Worm (Caenorhabditis elegans) whole organism, L1 larva: ENCODE data around the gene sre-4.
"Not testable (repeated sequence)": the region's sequence is repeated elsewhere in the genome, so short reads cannot be mapped to it uniquely, and the experiment has no call there.

Experiments
- C04F5.9 ChIP-seq: sonication (generic microtip); optimal IDR thresholded peaks from 2 replicates; lab custom pipeline; 2016; ENCODE audit warnings: missing genetic modification characterization, missing compliant biosample characterization
- C34B4.2 ChIP-seq: sonication (generic microtip); optimal IDR thresholded peaks from 2 replicates; lab custom pipeline; 2017; ENCODE audit warnings: mild to moderate bottlenecking, missing genetic modification characterization, missing compliant biosample characterization
- aly-2 ChIP-seq: fragments of 150-350 bp; optimal IDR thresholded peaks from 2 replicates; lab custom pipeline; 2014; ENCODE audit warnings: missing biosample characterization, missing genetic modification characterization
- blmp-1 ChIP-seq: fragments of 150-350 bp; optimal IDR thresholded peaks from 2 replicates; lab custom pipeline; 2014; ENCODE audit warnings: missing biosample characterization, missing genetic modification characterization
- ceh-63 ChIP-seq: fragments of 200-800 bp; sonication (Bioruptor generic); optimal IDR thresholded peaks from 2 replicates; lab custom pipeline; 2018; ENCODE audit warnings: mild to moderate bottlenecking, missing genetic modification characterization, missing compliant biosample characterization
- ceh-90 ChIP-seq: sonication (generic microtip); optimal IDR thresholded peaks from 2 replicates; lab custom pipeline; 2016; ENCODE audit warnings: missing genetic modification characterization, missing compliant biosample characterization
- ces-1 ChIP-seq: fragments of 150-350 bp; optimal IDR thresholded peaks from 2 replicates; lab custom pipeline; 2014; ENCODE audit warnings: missing biosample characterization, missing genetic modification reagents, missing genetic modification characterization
- efl-1 ChIP-seq, 4 experiments: fragments of 150-350 bp; optimal IDR thresholded peaks in 3 of 4; peaks in 1 of 4; 1 replicate in 1 of 4; 2 replicates in 3 of 4; lab custom pipeline; 2014; ENCODE audit warnings: missing biosample characterization in 2 of 4, missing genetic modification characterization in 2 of 4, missing genetic modification reagents in 2 of 4
- egl-13 ChIP-seq: sonication (generic microtip); optimal IDR thresholded peaks from 2 replicates; lab custom pipeline; 2016; ENCODE audit warnings: missing genotype, missing genetic modification reagents, missing genetic modification characterization, missing compliant biosample characterization
- elt-2 ChIP-seq: sonication (generic microtip); optimal IDR thresholded peaks from 2 replicates; lab custom pipeline; 2016; ENCODE audit warnings: missing genetic modification characterization, mild to moderate bottlenecking, inconsistent platforms, missing compliant biosample characterization, missing genetic modification reagents
- fos-1 ChIP-seq: fragments of 150-350 bp; optimal IDR thresholded peaks from 2 replicates; lab custom pipeline; 2014; ENCODE audit warnings: missing biosample characterization, missing genetic modification characterization
- hpl-2 ChIP-seq: fragments of 150-350 bp; optimal IDR thresholded peaks from 2 replicates; lab custom pipeline; 2014; ENCODE audit warnings: missing biosample characterization, missing genetic modification reagents, missing genetic modification characterization
- isw-1 ChIP-seq: fragments of 200-800 bp; sonication (Bioruptor generic); IDR thresholded peaks from 2 replicates; pipeline ENCODE4 v1.3.6; 2022; ENCODE audit warnings: missing genetic modification characterization, missing compliant biosample characterization
- lin-13 ChIP-seq: fragments of 150-350 bp; optimal IDR thresholded peaks from 2 replicates; lab custom pipeline; 2014; ENCODE audit warnings: missing biosample characterization, missing genetic modification reagents, missing genetic modification characterization
- mef-2 ChIP-seq: fragments of 150-350 bp; optimal IDR thresholded peaks from 2 replicates; lab custom pipeline; 2014; ENCODE audit warnings: missing biosample characterization, missing genetic modification characterization
- nhr-76 ChIP-seq: sonication (generic microtip); optimal IDR thresholded peaks from 2 replicates; lab custom pipeline; 2017; ENCODE audit warnings: missing biosample characterization, missing genetic modification characterization
- nhr-90 ChIP-seq: sonication (generic microtip); optimal IDR thresholded peaks from 2 replicates; lab custom pipeline; 2016; ENCODE audit warnings: mild to moderate bottlenecking, missing genetic modification characterization, missing compliant biosample characterization; ENCODE audit not compliant: poor library complexity
- pag-3 ChIP-seq: sonication (generic microtip); optimal IDR thresholded peaks from 2 replicates; lab custom pipeline; 2017; ENCODE audit warnings: missing genetic modification characterization, mild to moderate bottlenecking, missing compliant biosample characterization, antibody characterized with exemption, borderline replicate concordance; ENCODE audit not compliant: insufficient read depth
- skn-1 ChIP-seq: fragments of 150-350 bp; optimal IDR thresholded peaks from 2 replicates; lab custom pipeline; 2014; ENCODE audit warnings: missing biosample characterization, missing genetic modification characterization
- sox-4 ChIP-seq: sonication (generic microtip); optimal IDR thresholded peaks from 2 replicates; lab custom pipeline; 2016; ENCODE audit warnings: missing genetic modification characterization, missing compliant biosample characterization
- sup-37 ChIP-seq: fragments of 200-800 bp; sonication (Bioruptor generic); optimal IDR thresholded peaks from 2 replicates; lab custom pipeline; 2018; ENCODE audit warnings: mild to moderate bottlenecking, missing genetic modification characterization, missing compliant biosample characterization
- tlp-1 ChIP-seq: fragments of 150-350 bp; optimal IDR thresholded peaks from 2 replicates; lab custom pipeline; 2014; ENCODE audit warnings: missing biosample characterization, missing genetic modification characterization
- unc-30 ChIP-seq: sonication (generic microtip); optimal IDR thresholded peaks from 2 replicates; lab custom pipeline; 2017; ENCODE audit warnings: missing biosample characterization, missing genetic modification characterization
- unc-86 ChIP-seq: sonication (generic microtip); optimal IDR thresholded peaks from 2 replicates; lab custom pipeline; 2016; ENCODE audit warnings: missing genetic modification characterization, missing compliant biosample characterization
- vab-15 ChIP-seq: sonication (generic microtip); optimal IDR thresholded peaks from 2 replicates; lab custom pipeline; 2017; ENCODE audit warnings: missing genotype, mild to moderate bottlenecking, missing genetic modification characterization, missing compliant biosample characterization
- zip-4 ChIP-seq: fragments of 200-800 bp; sonication (Bioruptor generic); optimal IDR thresholded peaks from 2 replicates; lab custom pipeline; 2018; ENCODE audit warnings: mild to moderate bottlenecking, missing genetic modification characterization, moderate library complexity, missing compliant biosample characterization
- ztf-11 ChIP-seq, 2 experiments: sonication (generic microtip); optimal IDR thresholded peaks; 2 replicates each; lab custom pipeline; 2016 to 2017; ENCODE audit warnings: missing genetic modification characterization in 2 of 2, missing biosample characterization in 1 of 2, missing compliant biosample characterization in 1 of 2

The sre-4 gene

DNA sequence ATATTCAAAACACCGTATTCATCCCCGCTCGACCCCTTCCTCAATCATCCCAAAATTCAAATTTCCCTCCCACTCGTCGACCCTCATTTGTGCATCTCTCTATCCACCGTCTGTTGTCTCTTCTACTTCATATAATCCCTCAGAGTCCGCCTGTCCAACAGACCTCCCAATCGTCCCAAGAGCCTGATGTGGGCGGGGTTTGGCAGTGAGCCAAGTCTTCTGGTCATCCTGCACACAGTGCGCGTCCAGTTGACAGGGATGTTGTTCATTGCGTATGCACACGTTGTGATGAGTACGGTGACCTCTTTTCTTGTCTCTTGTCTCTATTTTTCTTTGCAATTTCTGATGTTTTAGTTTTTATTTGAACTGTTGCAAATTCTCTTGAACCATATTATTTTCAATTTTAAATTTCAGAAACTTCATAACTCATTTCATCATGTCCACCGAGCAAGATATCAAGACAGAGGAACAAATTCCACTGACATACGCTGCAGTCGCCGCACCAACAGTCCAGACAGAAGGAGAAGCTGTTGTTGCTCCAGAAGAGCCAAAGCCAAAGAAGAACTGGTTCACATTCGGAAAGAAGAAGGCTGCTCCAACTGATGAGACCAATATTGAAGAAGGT, 12.4 kb downstream of the sre-4 start, which contains the start of gene cav-1:
Gene cav-1, plus strand, starts transcription at position 415 of the 625 bp plus-strand sequence.
- no peak for TF ChIP-seq C34B4.2
- TF ChIP-seq ztf-11 (tag; optimal IDR thresholded peaks at IDR 0.05; lab: Kevin White, UChicago), result peak in 1 of 2 experiments; percentile 55

DNA sequence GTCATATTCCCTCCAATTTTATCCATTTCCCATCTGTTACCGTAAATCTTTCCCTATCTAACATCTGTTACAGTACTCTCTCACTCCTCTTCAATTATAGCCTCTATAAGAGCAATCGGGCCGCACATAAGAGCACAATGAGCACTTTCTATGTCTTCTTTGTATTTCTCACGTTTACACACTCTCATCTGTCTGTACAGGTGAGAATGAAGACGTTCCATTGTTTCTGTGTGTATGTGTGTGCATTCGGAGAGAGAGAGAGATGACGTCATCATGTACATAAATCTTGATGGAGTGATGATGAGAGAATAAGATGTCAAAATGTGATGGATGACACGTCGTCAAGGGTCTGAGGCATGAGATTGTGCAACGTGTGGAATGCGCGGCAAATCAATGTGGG, 13.8 kb downstream of the sre-4 start:
- no peak for TF ChIP-seq isw-1 (GFP tag; lab: Robert Waterston, UW)
- peak in 1 of 2 experiments; percentile 67 for TF ChIP-seq ztf-11 (tag; optimal IDR thresholded peaks at IDR 0.05; lab: Kevin White, UChicago)
- TF ChIP-seq unc-86 (tag; lab: Kevin White, UChicago), result peak; percentile 5
- no peak for TF ChIP-seq mef-2

DNA sequence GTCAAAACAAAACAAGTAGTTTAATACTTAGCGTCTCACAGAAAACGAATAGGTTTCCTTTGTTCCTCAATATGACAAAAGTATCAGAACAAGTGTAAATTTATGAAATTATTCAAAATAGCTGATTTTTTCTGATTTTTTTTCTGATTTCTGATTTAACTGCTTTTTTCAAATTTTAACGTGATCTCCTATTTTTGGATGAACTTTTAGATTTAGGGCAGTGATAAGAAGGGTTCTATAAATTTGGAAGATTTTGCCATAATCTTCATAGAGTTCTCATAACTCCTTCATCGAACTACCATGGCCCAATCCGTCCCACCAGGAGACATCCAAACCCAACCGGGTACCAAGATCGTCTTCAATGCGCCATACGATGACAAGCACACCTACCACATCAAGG, 14.8 kb downstream of the sre-4 start, which contains the start of gene msp-78:
Gene msp-78, plus strand, starts transcription at position 301 of the 400 bp plus-strand sequence.
- TF ChIP-seq unc-30; sox-4 (tag; lab: Kevin White, UChicago); unc-86 (tag; lab: Kevin White, UChicago): not testable (repeated sequence)

DNA sequence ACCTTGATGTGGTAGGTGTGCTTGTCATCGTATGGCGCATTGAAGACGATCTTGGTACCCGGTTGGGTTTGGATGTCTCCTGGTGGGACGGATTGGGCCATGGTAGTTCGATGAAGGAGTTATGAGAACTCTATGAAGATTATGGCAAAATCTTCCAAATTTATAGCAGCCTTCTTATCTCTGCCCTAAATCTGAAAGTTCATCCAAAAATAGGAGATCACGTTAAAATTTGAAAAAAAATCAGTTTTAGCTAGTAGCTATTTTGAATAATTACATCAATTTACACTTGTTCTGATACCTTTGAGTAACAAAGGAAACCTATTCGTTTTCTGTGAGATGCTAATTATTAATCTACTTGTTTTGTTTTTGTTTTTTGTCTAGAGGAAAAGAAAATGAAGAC, 17.5 kb downstream of the sre-4 start, which contains the start of gene msp-79:
Gene msp-79, minus strand, starts transcription at position 101 of the 400 bp plus-strand sequence.
- not testable (repeated sequence) for TF ChIP-seq ztf-11 (tag; optimal IDR thresholded peaks at IDR 0.05; lab: Kevin White, UChicago); elt-2; nhr-76 (tag; lab: Kevin White, UChicago)
- TF ChIP-seq, all 84 proteins: peak for 0; not testable (repeated sequence) for 84

DNA sequence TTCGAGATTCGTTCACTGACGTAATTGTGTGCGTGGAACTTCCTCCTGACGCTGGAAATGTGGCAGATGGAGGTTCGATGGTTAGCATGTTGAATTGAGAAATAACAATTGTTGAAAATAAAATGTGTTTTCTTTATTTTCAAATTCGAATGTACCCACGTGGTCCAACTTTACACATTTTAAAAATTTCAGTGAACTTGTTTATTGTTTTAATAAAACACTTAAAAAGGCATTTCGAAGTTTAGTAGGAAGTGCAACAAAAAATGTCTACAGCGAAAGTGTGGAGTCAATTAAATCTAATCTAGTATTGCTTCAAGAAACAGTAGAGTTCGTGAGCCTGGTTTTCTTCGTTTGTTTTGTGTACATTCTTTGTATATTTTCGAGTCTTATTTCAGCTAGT, 18.3 kb downstream of the sre-4 start, which contains the start of gene ssp-36:
Gene ssp-36, minus strand, starts transcription at position 101 of the 400 bp plus-strand sequence.
- no peak for TF ChIP-seq skn-1
- no peak for TF ChIP-seq vab-15 (tag; lab: Kevin White, UChicago)
- no peak for TF ChIP-seq sup-37 (GFP tag; lab: Kevin White, UChicago)
- TF ChIP-seq blmp-1 (tag; lab: Kevin White, UChicago), result no peak
- no peak for TF ChIP-seq lin-13 (GFP tag; lab: Kevin White, UChicago)
- no peak for TF ChIP-seq nhr-90 (tag; lab: Kevin White, UChicago)
- no peak for TF ChIP-seq pag-3 (tag; lab: Kevin White, UChicago)
- no peak for TF ChIP-seq sox-4 (tag; lab: Kevin White, UChicago)
- TF ChIP-seq C04F5.9 (tag; lab: Kevin White, UChicago), result no peak
- no peak for TF ChIP-seq ceh-63 (GFP tag; lab: Kevin White, UChicago)
- TF ChIP-seq fos-1 (tag; lab: Kevin White, UChicago), result no peak
- no peak for TF ChIP-seq ces-1 (GFP tag; lab: Kevin White, UChicago)
- TF ChIP-seq hpl-2 (GFP tag; lab: Kevin White, UChicago), result no peak
- TF ChIP-seq aly-2 (tag; lab: Kevin White, UChicago), result no peak
- TF ChIP-seq egl-13 (tag; lab: Kevin White, UChicago), result no peak
- no peak for TF ChIP-seq ceh-90 (tag; lab: Kevin White, UChicago)
- no peak for TF ChIP-seq zip-4 (GFP tag; lab: Kevin White, UChicago)

DNA sequence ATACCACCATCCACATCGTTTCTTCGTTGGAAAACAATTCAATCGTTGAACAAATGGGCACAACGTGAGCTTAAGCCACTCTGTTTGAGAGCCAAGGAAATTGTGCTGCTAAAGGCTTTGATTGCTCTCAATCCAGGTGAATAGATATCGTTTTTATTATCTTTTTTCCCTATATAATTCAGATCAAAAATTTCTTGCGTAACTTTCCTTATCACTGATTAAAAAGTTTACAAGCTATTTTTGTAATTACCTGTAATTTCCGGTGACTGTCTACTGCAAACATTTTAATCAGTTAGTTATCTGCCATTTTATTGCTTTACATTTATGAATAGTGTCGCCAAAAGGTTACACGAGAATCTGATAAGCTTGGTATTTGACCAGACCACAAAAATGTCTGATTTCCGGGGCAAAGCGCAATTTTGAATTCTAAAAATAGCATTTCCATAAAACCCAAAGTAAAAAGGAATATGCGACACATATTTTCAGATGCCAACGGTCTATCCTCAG, 21.9 kb downstream of the sre-4 start:
- TF ChIP-seq elt-2 (peak; percentile 81), nhr-76 (tag; lab: Kevin White, UChicago) (no peak), efl-1 (optimal IDR thresholded peaks at IDR 0.05; lab: Kevin White, UChicago) (no peak), efl-1 (GFP tag; optimal IDR thresholded peaks at IDR 0.05 in 1 of 2; lab: Kevin White, UChicago) (peak in 1 of 2 experiments; percentile 90), tlp-1 (peak; percentile 87)
